Worm (Caenorhabditis elegans): Measurements from ENCODE around the gene F35C11.6.

- TF ChIP-seq unc-62 (GFP tag; optimal IDR thresholded peaks at IDR 0.05) (no peak), lsy-2 (tag; optimal IDR thresholded peaks at IDR 0.05) (no peak), alr-1 (tag; optimal IDR thresholded peaks at IDR 0.05) (no peak), ztf-11 (tag; optimal IDR thresholded peaks at IDR 0.05) (no peak), aly-2 (tag; optimal IDR thresholded peaks at IDR 0.05) (no peak), sem-4 (tag; optimal IDR thresholded peaks at IDR 0.05) (no peak), lin-39 (tag; optimal IDR thresholded peaks at IDR 0.05) (no peak), nhr-12 (tag; optimal IDR thresholded peaks at IDR 0.05) (no peak), blmp-1 (tag; optimal IDR thresholded peaks at IDR 0.05; ENCODE audit: insufficient read depth) (no peak), nhr-11 (tag; optimal IDR thresholded peaks at IDR 0.05) (no peak), R02D3.7 (tag; optimal IDR thresholded peaks at IDR 0.05) (no peak), peb-1 (tag; optimal IDR thresholded peaks at IDR 0.05) (no peak)
These were observed 49.4 kb upstream of the F35C11.6 start for ce11 chrII:8308314-8308713.
